Worm (Caenorhabditis elegans) whole organism, midembryonic: ENCODE results near the gene efr-3.

Source experiments
- T22C8.4 ChIP-seq: fragments of 200-800 bp; sonication (Bioruptor generic); IDR thresholded peaks from 2 replicates; pipeline ENCODE4 v1.3.6; 2022; ENCODE audit warnings: missing genetic modification characterization, missing compliant biosample characterization
- cog-1 ChIP-seq: sonication (generic microtip); optimal IDR thresholded peaks from 2 replicates; lab custom pipeline; 2016; ENCODE audit warnings: missing genetic modification characterization, missing compliant biosample characterization
- flt-1 ChIP-seq: fragments of 200-800 bp; sonication (Bioruptor generic); IDR thresholded peaks from 2 replicates; pipeline ENCODE4 v1.3.6; 2022; ENCODE audit warnings: missing genetic modification characterization, missing compliant biosample characterization
- klf-2 ChIP-seq: fragments of 200-800 bp; sonication (Bioruptor generic); conservative IDR thresholded peaks from 2 replicates; pipeline ENCODE4 v1.3.6; 2022; ENCODE audit warnings: missing genetic modification reagents, missing genetic modification characterization, missing compliant biosample characterization
- med-1 ChIP-seq: sonication (generic microtip); optimal IDR thresholded peaks from 2 replicates; lab custom pipeline; 2017; ENCODE audit warnings: missing genetic modification characterization, mild to moderate bottlenecking, missing compliant biosample characterization, antibody characterized with exemption, missing genetic modification reagents; ENCODE audit not compliant: insufficient read depth
- ref-1 ChIP-seq: fragments of 200-800 bp; sonication (Bioruptor generic); conservative IDR thresholded peaks from 2 replicates; pipeline ENCODE4 v1.3.6; 2022; ENCODE audit warnings: missing genetic modification reagents, missing genetic modification characterization, missing compliant biosample characterization
- tab-1 ChIP-seq: fragments of 200-800 bp; sonication (Bioruptor generic); IDR thresholded peaks from 2 replicates; pipeline ENCODE4 v1.3.6; 2022; ENCODE audit warnings: missing genetic modification characterization, missing compliant biosample characterization
- ztf-23 ChIP-seq: fragments of 200-800 bp; sonication (Bioruptor generic); IDR thresholded peaks from 2 replicates; pipeline ENCODE4 v1.3.6; 2022; ENCODE audit warnings: missing genetic modification reagents, missing genetic modification characterization, missing compliant biosample characterization

DNA sequence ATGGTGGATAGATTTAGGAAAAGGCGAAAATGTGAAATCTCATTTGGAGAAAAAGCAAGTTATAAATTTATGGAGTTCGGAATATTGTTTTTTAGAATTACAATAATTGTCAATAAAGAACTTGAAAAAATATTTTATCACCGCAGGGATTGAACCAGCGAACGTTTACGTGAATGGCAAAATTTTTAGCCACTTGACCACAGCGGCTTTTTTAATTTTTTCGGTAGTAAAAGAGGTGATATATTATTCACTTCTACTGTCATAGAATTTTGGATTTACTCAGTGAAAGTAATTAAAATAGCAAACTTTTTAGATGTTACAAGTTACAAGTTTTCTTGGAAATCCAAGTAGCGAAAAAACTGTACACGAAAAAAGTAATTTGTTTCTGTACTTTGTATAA lies 37.3 kb upstream of the efr-3 start:
- TF ChIP-seq cog-1 (tag; lab: Kevin White, UChicago) (no peak), tab-1 (GFP tag; lab: Robert Waterston, UW) (no peak), klf-2 (GFP tag; lab: Robert Waterston, UW) (no peak), med-1 (no peak), flt-1 (GFP tag; lab: Robert Waterston, UW) (no peak), T22C8.4 (GFP tag; lab: Robert Waterston, UW) (no peak), ztf-23 (GFP tag; lab: Robert Waterston, UW) (no peak), ref-1 (GFP tag; lab: Robert Waterston, UW) (no peak)
